Fruit fly (Drosophila melanogaster): ENCODE data around the gene CG45071.

CG45071 gene

dm6 chr3L:15097878-15098520 lies 7.7 kb upstream of the CG45071 start, which contains the start of gene Ctps (continued):
- TF ChIP-seq ewg (GFP tag; optimal IDR thresholded peaks at IDR 0.05) (no peak), CG18619 (GFP tag; optimal IDR thresholded peaks at IDR 0.05) (no peak), CG2129 (GFP tag; IDR thresholded peaks at IDR 0.05; ENCODE audit: partially characterized antibody) (no peak), CG30431 (GFP tag; optimal IDR thresholded peaks at IDR 0.05) (no peak), CG17802 (tag; optimal IDR thresholded peaks at IDR 0.05) (peak; percentile 7), CG7786 (GFP tag; optimal IDR thresholded peaks at IDR 0.05) (peak; percentile 29), slp2 (GFP tag; optimal IDR thresholded peaks at IDR 0.05) (no peak), CG32767 (GFP tag; IDR thresholded peaks at IDR 0.05) (no peak), CG9932 (GFP tag; IDR thresholded peaks at IDR 0.05) (peak; percentile 17; the same call in 1 of the 2 replicates), Nf-YB (GFP tag; optimal IDR thresholded peaks at IDR 0.05) (no peak), btn (GFP tag; optimal IDR thresholded peaks at IDR 0.05) (no peak), CG8944 (GFP tag; optimal IDR thresholded peaks at IDR 0.05) (no peak), Hr51 (GFP tag; optimal IDR thresholded peaks at IDR 0.05) (peak in 1 of 2 experiments; percentile 15), stwl (tag; optimal IDR thresholded peaks at IDR 0.05) (peak; percentile 79), CG15696 (tag; optimal IDR thresholded peaks at IDR 0.05) (no peak), ems (GFP tag; optimal IDR thresholded peaks at IDR 0.05) (peak; percentile 11), Fer1 (GFP tag; optimal IDR thresholded peaks at IDR 0.05) (peak; percentile 27), mirr (GFP tag; optimal IDR thresholded peaks at IDR 0.05) (no peak), nom (GFP tag; optimal IDR thresholded peaks at IDR 0.05) (no peak), CG9437 (GFP tag; optimal IDR thresholded peaks at IDR 0.05) (no peak), cad (GFP tag; optimal IDR thresholded peaks at IDR 0.05) (no peak), CG7987 (GFP tag; optimal IDR thresholded peaks at IDR 0.05) (no peak), Sry-δ (GFP tag; optimal IDR thresholded peaks at IDR 0.05) (peak; percentile 15), odd (GFP tag; optimal IDR thresholded peaks at IDR 0.05) (no peak), CG31224 (GFP tag; IDR thresholded peaks at IDR 0.05) (no peak), YL-1 (GFP tag; optimal IDR thresholded peaks at IDR 0.05) (peak; percentile 28), peb (GFP tag; IDR thresholded peaks at IDR 0.05) (0 out of 2 replicates have a peak, but pooled peaks have one; percentile 16), Sox100B (GFP tag; optimal IDR thresholded peaks at IDR 0.05) (peak; percentile 10), Tbp (GFP tag; optimal IDR thresholded peaks at IDR 0.05) (no peak), MBD-R2 (GFP tag; IDR thresholded peaks at IDR 0.05) (peak; percentile 50), CG6791 (GFP tag; IDR thresholded peaks at IDR 0.05; ENCODE audit: partially characterized antibody) (no peak), jing (GFP tag; optimal IDR thresholded peaks at IDR 0.05) (no peak), CG11456 (GFP tag; IDR thresholded peaks at IDR 0.05) (no peak), fu2 (GFP tag; optimal IDR thresholded peaks at IDR 0.05) (no peak), exex (tag; optimal IDR thresholded peaks at IDR 0.05) (no peak), ap (GFP tag; IDR thresholded peaks at IDR 0.05) (no peak), Spps (tag; optimal IDR thresholded peaks at IDR 0.05) (no peak), CTCF (GFP tag; optimal IDR thresholded peaks at IDR 0.05) (peak; percentile 44), gcm (GFP tag; optimal IDR thresholded peaks at IDR 0.05) (no peak), sisA (GFP tag; IDR thresholded peaks at IDR 0.05) (no peak), bcd (GFP tag; optimal IDR thresholded peaks at IDR 0.05) (no peak), sna (GFP tag; IDR thresholded peaks at IDR 0.05; ENCODE audit: partially characterized antibody) (no peak), CG8765 (GFP tag; IDR thresholded peaks at IDR 0.05) (no peak), bab2 (GFP tag; optimal IDR thresholded peaks at IDR 0.05) (no peak), CG7839 (tag; optimal IDR thresholded peaks at IDR 0.05) (no peak), HLH4C (GFP tag; IDR thresholded peaks at IDR 0.05; ENCODE audit: partially characterized antibody) (no peak), Mrtf (GFP tag; IDR thresholded peaks at IDR 0.05) (no peak), grau (tag; optimal IDR thresholded peaks at IDR 0.05) (no peak), Drgx (GFP tag; IDR thresholded peaks at IDR 0.05) (no peak), Jarid2 (GFP tag; optimal IDR thresholded peaks at IDR 0.05) (no peak), onecut (GFP tag; IDR thresholded peaks at IDR 0.05) (no peak)

All from whole organism, embryonic.